Fruit fly (Drosophila melanogaster) whole organism, adult: Measurements from ENCODE around the gene nrv2.

Source experiments
- CG11617 ChIP-seq: fragments of 200-800 bp; sonication (Bioruptor generic); optimal IDR thresholded peaks from 2 replicates; lab custom pipeline; 2017; ENCODE audit warnings: mild to moderate bottlenecking, missing biosample characterization, missing genetic modification reagents, missing genetic modification characterization
- CG12768 ChIP-seq: fragments of 200-800 bp; sonication (Bioruptor generic); optimal IDR thresholded peaks from 2 replicates; lab custom pipeline; 2017; ENCODE audit warnings: missing biosample characterization, missing genetic modification characterization, mild to moderate bottlenecking, moderate library complexity, missing genetic modification reagents
- CG14711 ChIP-seq: fragments of 200-800 bp; sonication (Bioruptor generic); optimal IDR thresholded peaks from 2 replicates; lab custom pipeline; 2018; ENCODE audit warnings: missing biosample characterization, mild to moderate bottlenecking, missing genetic modification characterization, moderate library complexity
- CG1620 ChIP-seq: fragments of 200-800 bp; sonication (Bioruptor generic); optimal IDR thresholded peaks from 2 replicates; lab custom pipeline; 2016; ENCODE audit warnings: missing biosample characterization, missing genetic modification characterization
- CG33017 ChIP-seq: fragments of 200-800 bp; sonication (Bioruptor generic); optimal IDR thresholded peaks from 2 replicates; lab custom pipeline; 2018; ENCODE audit warnings: missing biosample characterization, mild to moderate bottlenecking, missing genetic modification characterization, moderate library complexity
- CG5204 ChIP-seq: fragments of 200-800 bp; sonication (Bioruptor generic); optimal IDR thresholded peaks from 2 replicates; lab custom pipeline; 2016; ENCODE audit warnings: missing biosample characterization, missing genetic modification characterization
- CG7045 ChIP-seq: fragments of 200-800 bp; sonication (Bioruptor generic); optimal IDR thresholded peaks from 2 replicates; lab custom pipeline; 2017; ENCODE audit warnings: missing biosample characterization, mild to moderate bottlenecking, missing genetic modification characterization
- CG7101 ChIP-seq: fragments of 200-800 bp; sonication (Bioruptor generic); optimal IDR thresholded peaks from 2 replicates; lab custom pipeline; 2018; ENCODE audit warnings: missing biosample characterization, mild to moderate bottlenecking, missing genetic modification characterization, moderate library complexity
- Clk ChIP-seq: fragments of 200-800 bp; sonication (Bioruptor generic); optimal IDR thresholded peaks from 2 replicates; lab custom pipeline; 2017; ENCODE audit warnings: missing biosample characterization, missing genetic modification characterization
- Crg-1 ChIP-seq: fragments of 200-800 bp; sonication (Bioruptor generic); optimal IDR thresholded peaks from 2 replicates; lab custom pipeline; 2016; ENCODE audit warnings: missing biosample characterization, missing genetic modification characterization
- Hr96 ChIP-seq: fragments of 200-800 bp; sonication (Bioruptor generic); optimal IDR thresholded peaks from 2 replicates; lab custom pipeline; 2016; ENCODE audit warnings: missing biosample characterization, missing genetic modification characterization
- Mnt ChIP-seq: fragments of 200-800 bp; sonication (Bioruptor generic); optimal IDR thresholded peaks from 2 replicates; lab custom pipeline; 2016; ENCODE audit warnings: missing biosample characterization, mild to moderate bottlenecking, missing genetic modification characterization
- bab1 ChIP-seq: fragments of 200-800 bp; sonication (Bioruptor generic); optimal IDR thresholded peaks from 3 replicates; lab custom pipeline; 2019; ENCODE audit warnings: missing biosample characterization, mild to moderate bottlenecking, missing genetic modification characterization, moderate library complexity
- cic ChIP-seq: fragments of 200-800 bp; sonication (Bioruptor generic); optimal IDR thresholded peaks from 2 replicates; lab custom pipeline; 2017; ENCODE audit warnings: missing biosample characterization, mild to moderate bottlenecking, missing genetic modification characterization, moderate library complexity
- cnc ChIP-seq, 2 experiments: fragments of >200 bp; optimal IDR thresholded peaks; 2 replicates each; lab custom pipeline; 2017
- kay ChIP-seq: fragments of 200-800 bp; sonication (Bioruptor generic); peaks from one replicate; lab custom pipeline; 2016; ENCODE audit warnings: missing biosample characterization, missing genetic modification characterization, borderline replicate concordance
- ovo ChIP-seq: fragments of 200-800 bp; sonication (Bioruptor generic); optimal IDR thresholded peaks from 2 replicates; lab custom pipeline; 2016; ENCODE audit warnings: missing biosample characterization, missing genetic modification characterization
- pad ChIP-seq: fragments of 200-800 bp; sonication (Bioruptor generic); optimal IDR thresholded peaks from 3 replicates; lab custom pipeline; 2017; ENCODE audit warnings: missing biosample characterization, missing genetic modification characterization, mild to moderate bottlenecking, moderate library complexity, missing genetic modification reagents
- tj ChIP-seq: fragments of 200-800 bp; sonication (Bioruptor generic); optimal IDR thresholded peaks from 3 replicates; lab custom pipeline; 2017; ENCODE audit warnings: missing biosample characterization, mild to moderate bottlenecking, missing genetic modification characterization, moderate library complexity
- toe ChIP-seq: fragments of 200-800 bp; sonication (Bioruptor generic); optimal IDR thresholded peaks from 2 replicates; lab custom pipeline; 2016; ENCODE audit warnings: missing biosample characterization, missing genetic modification characterization

The nrv2 gene

DNA sequence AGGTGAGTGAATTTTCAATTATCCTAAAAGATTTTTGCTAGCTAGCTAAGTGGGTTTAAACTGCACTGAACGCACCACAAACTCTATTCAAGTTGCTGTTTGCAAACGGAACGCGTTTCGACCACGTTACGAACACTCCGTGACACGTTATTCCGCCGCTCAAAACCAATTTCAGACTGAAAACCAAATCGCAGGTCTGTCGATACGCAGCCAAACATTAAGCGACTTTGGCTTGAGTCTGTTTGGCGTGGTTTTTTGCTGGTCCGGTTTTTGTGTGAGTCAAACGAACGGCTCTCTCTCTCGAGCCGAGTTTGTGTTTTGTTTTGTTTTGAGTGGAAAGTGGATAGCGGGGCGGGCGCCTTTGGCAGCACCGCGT is 4.3 kb downstream of the nrv2 start:
- TF ChIP-seq bab1 (peak; percentile 30), Hr96 (GFP tag; lab: Kevin White, UChicago) (no peak)

DNA sequence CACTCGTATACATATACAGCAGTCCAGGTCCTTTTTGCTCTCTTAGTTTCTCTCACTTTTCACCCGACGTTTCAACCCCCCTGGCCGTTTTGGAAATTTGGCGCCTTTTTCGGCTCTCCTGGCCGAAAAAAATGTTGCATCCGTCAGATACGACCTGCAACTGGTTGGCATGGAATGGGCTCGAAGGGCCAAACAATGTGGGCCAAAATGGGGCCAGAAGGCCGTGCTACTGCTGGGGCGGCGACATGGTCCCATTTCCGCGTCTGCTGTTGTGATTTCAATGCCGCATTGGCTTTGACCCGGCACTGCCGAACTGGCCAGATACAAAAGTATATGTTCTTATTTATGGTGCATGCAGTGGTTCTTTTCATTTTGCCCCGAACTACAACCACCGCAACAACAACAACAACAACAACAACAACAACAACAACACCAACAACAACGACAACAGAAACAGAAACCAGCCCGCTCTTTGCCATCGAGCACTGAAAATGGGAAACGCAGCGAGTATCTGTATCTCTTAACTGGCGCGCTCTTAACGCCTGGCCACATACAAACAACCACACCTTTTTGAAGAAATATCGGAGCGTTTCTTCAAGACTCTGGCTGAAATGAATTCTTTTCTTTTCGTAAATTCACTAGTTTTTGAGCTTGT is 4.8 kb downstream of the nrv2 start:
- TF ChIP-seq toe (no peak), Crg-1 (no peak), bab1 (no peak), CG33017 (tag; lab: Kevin White, UChicago) (no peak), CG14711 (tag; lab: Kevin White, UChicago) (no peak), Clk (GFP tag; lab: Kevin White, UChicago) (no peak)

DNA sequence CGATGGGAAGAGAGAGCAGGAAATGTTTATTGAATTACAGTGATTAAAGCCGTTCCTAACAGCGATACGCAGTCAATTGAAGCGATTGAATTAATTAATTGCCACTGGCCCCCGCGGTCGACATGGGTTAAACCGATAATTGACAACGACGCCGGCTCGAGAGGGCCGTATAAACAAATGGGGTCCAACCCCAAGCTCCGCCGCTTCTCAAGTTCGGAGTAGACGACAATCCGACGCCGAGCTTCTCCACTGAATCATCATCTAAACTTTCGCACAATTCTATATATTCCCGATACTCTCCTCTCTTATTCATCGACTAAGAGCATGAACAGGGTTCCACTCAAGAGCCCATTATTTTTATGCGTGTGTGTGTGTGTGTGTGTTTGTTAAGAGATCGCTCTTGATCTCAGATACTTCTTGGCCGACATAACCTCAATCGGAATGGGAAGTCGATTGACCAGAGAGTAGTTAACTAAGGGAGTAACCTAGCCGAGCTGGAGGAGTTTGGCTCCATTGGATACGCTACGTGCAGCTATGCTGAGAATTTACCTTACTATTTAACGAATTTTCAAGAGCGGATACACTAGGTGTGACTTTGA is 6.7 kb downstream of the nrv2 start:
- TF ChIP-seq CG14711 (tag; lab: Kevin White, UChicago) (no peak), cic (GFP tag; lab: Kevin White, UChicago) (peak; percentile 6), CG12768 (GFP tag; lab: Kevin White, UChicago) (peak; percentile 11), CG7045 (GFP tag; lab: Kevin White, UChicago) (no peak), Clk (GFP tag; lab: Kevin White, UChicago) (no peak), kay (GFP tag; lab: Kevin White, UChicago) (peak; percentile 79)

DNA sequence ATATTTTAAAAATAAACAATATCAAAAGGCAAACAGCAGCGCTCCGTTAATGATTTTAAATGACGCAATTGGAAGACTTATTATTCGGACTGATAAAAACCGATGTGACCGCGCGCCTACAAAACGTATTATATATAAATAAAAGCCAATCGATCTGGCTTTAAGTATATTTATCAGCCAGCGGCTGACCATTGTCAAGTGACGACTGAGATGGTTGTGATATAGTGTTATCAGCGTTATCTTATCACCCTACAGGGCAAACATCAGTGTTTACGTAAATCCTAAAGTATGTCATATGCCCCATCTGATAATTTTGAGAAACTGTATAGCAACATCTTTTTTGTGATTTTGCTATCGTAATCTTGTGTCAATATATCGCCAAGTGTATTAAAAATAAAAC is 9.3 kb downstream of the nrv2 start:
- peak; percentile 48 for TF ChIP-seq CG12768 (GFP tag; lab: Kevin White, UChicago)
- no peak for TF ChIP-seq CG11617 (GFP tag; lab: Kevin White, UChicago)
- TF ChIP-seq Hr96 (GFP tag; lab: Kevin White, UChicago): no peak
- no peak for TF ChIP-seq ovo
- TF ChIP-seq CG14711 (tag; lab: Kevin White, UChicago): no peak
- TF ChIP-seq CG7045 (GFP tag; lab: Kevin White, UChicago): peak; percentile 5
- TF ChIP-seq CG7101: no peak
- TF ChIP-seq pad: no peak
- TF ChIP-seq bab1: no peak
- peak; percentile 23 for TF ChIP-seq CG5204 (GFP tag; lab: Kevin White, UChicago)
- TF ChIP-seq tj (GFP tag; lab: Kevin White, UChicago): no peak
- TF ChIP-seq cnc (optimal IDR thresholded peaks at IDR 0.05; lab: Kevin White, UChicago): no peak
- no peak for TF ChIP-seq CG1620 (GFP tag; lab: Kevin White, UChicago)
- peak; percentile 80 for TF ChIP-seq cic (GFP tag; lab: Kevin White, UChicago)
- peak; percentile 31 for TF ChIP-seq CG33017 (tag; lab: Kevin White, UChicago)
- TF ChIP-seq toe: no peak
- TF ChIP-seq Crg-1: no peak
- TF ChIP-seq kay (GFP tag; lab: Kevin White, UChicago): peak; percentile 94
- no peak for TF ChIP-seq Mnt (GFP tag; lab: Kevin White, UChicago)
- TF ChIP-seq Clk (GFP tag; lab: Kevin White, UChicago): no peak

DNA sequence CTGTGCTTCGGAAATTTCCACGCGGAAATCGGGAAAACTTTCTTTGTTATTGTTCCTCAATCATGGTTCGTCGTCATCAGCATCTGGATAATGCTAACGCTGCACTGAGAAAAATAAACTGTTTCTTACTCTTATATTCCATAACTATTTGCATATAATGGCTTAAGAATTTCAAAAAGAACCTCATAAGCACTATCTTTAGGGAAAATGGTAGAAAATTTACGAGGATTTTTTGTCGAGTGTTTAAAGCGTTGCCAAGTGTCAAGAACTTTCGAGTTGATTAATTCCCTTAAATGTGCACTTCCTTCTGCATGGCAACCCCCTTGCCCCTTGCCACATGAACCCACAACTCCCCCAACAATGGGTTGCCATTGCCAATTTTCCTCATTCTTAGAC is 10.7 kb downstream of the nrv2 start:
- TF ChIP-seq Hr96 (GFP tag; lab: Kevin White, UChicago) (no peak), pad (no peak), Clk (GFP tag; lab: Kevin White, UChicago) (no peak), tj (GFP tag; lab: Kevin White, UChicago) (no peak), Crg-1 (no peak), CG1620 (GFP tag; lab: Kevin White, UChicago) (no peak), CG12768 (GFP tag; lab: Kevin White, UChicago) (no peak), cic (GFP tag; lab: Kevin White, UChicago) (no peak), kay (GFP tag; lab: Kevin White, UChicago) (no peak), CG7045 (GFP tag; lab: Kevin White, UChicago) (no peak), CG33017 (tag; lab: Kevin White, UChicago) (no peak), CG14711 (tag; lab: Kevin White, UChicago) (no peak), toe (no peak), ovo (no peak), bab1 (no peak), Mnt (GFP tag; lab: Kevin White, UChicago) (no peak), CG7101 (no peak), CG5204 (GFP tag; lab: Kevin White, UChicago) (no peak), CG11617 (GFP tag; lab: Kevin White, UChicago) (no peak), cnc (optimal IDR thresholded peaks at IDR 0.05; lab: Kevin White, UChicago) (no peak)

DNA sequence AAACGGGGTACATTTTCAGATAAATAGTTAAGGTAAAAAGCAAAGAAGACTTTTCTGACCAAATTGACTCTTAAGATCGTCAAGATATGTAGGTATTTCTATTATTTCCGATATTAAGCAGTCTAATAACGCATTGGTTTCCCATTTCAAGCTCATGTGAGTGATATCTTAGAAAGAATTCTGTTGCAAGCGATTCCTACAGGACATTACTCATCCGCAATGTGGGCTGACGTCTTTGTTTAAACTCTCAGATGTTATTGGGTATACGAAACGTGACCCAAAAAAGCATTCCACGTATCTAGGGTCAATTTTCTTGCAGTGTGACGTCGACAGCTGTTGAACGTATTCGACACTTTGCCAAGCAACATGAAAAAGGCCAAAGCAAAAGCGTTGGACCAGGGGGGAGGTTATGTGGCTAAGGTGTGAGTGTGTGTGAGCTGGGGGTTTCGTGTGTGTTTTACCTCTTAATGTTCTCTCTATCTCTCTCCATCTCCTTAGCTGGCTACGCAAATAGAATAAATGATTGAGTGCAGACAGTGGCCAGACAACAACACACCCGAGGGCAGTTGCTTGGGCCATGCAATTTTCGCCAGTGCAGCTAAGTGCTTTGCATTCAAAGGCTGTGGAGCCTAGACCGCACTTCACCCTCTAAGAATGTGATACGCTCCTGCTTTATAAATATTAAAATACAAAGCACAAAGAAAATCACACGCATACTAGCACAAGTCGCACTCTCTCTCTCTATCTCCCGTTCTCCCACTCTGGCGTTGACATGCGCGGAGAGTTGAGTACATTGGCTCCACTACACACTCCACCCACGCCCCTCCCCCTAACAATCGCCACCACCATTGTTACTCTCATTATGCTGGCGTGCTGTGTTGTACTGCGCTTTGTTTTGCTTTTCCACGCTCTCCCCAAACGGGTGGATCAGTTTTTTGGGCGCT is 11.4 kb downstream of the nrv2 start:
- TF ChIP-seq cnc (optimal IDR thresholded peaks at IDR 0.05; lab: Kevin White, UChicago) (no peak), pad (peak; percentile 85), bab1 (peak; percentile 90), Mnt (GFP tag; lab: Kevin White, UChicago) (peak; percentile 78), CG7101 (peak; percentile 93), Crg-1 (peak; percentile 85), tj (GFP tag; lab: Kevin White, UChicago) (peak; percentile 57), Hr96 (GFP tag; lab: Kevin White, UChicago) (peak; percentile 91), CG12768 (GFP tag; lab: Kevin White, UChicago) (peak; percentile 97), CG11617 (GFP tag; lab: Kevin White, UChicago) (peak; percentile 96), CG14711 (tag; lab: Kevin White, UChicago) (peak; percentile 76), CG7045 (GFP tag; lab: Kevin White, UChicago) (peak; percentile 83), toe (peak; percentile 94), kay (GFP tag; lab: Kevin White, UChicago) (peak; percentile 94), CG1620 (GFP tag; lab: Kevin White, UChicago) (peak; percentile 80), CG33017 (tag; lab: Kevin White, UChicago) (peak; percentile 88), cic (GFP tag; lab: Kevin White, UChicago) (peak; percentile 94), Clk (GFP tag; lab: Kevin White, UChicago) (peak; percentile 82), ovo (peak; percentile 86), CG5204 (GFP tag; lab: Kevin White, UChicago) (peak; percentile 95)
